Worm (Caenorhabditis elegans) whole organism, mixed stage, embryonic: ENCODE data around the gene hpo-15.

ENCODE experiments used
- M03D4.4 ChIP-seq: sonication (generic microtip); optimal IDR thresholded peaks from 2 replicates; lab custom pipeline; 2017; ENCODE audit warnings: mild to moderate bottlenecking, missing genetic modification characterization, missing compliant biosample characterization
- ham-2 ChIP-seq: fragments of 200-800 bp; sonication (Bioruptor generic); optimal IDR thresholded peaks from 2 replicates; lab custom pipeline; 2018; ENCODE audit warnings: mild to moderate bottlenecking, missing genetic modification characterization, missing compliant biosample characterization
- lin-32 ChIP-seq: fragments of 200-800 bp; sonication (Bioruptor generic); optimal IDR thresholded peaks from 2 replicates; lab custom pipeline; 2018; ENCODE audit warnings: mild to moderate bottlenecking, missing genetic modification characterization, missing compliant biosample characterization
- sem-2 ChIP-seq: fragments of 200-800 bp; sonication (Bioruptor generic); optimal IDR thresholded peaks from 2 replicates; lab custom pipeline; 2018; ENCODE audit warnings: mild to moderate bottlenecking, missing genetic modification characterization, missing compliant biosample characterization
- sptf-1 ChIP-seq: sonication (generic microtip); optimal IDR thresholded peaks from 2 replicates; lab custom pipeline; 2017; ENCODE audit warnings: mild to moderate bottlenecking, missing genetic modification characterization, moderate library complexity, missing compliant biosample characterization
- tbx-8 ChIP-seq: fragments of 200-800 bp; sonication (Bioruptor generic); optimal IDR thresholded peaks from 2 replicates; lab custom pipeline; 2018; ENCODE audit warnings: mild to moderate bottlenecking, missing genetic modification characterization, moderate library complexity, missing compliant biosample characterization
- unc-62 ChIP-seq: fragments of 150-350 bp; optimal IDR thresholded peaks from 2 replicates; lab custom pipeline; 2014; ENCODE audit warnings: missing biosample characterization, missing genetic modification reagents, missing genetic modification characterization
- ztf-11 ChIP-seq: fragments of 150-350 bp; optimal IDR thresholded peaks from 2 replicates; lab custom pipeline; 2014; ENCODE audit warnings: missing biosample characterization, missing genetic modification characterization

ce11 chrV:5538500-5538899 is 24.9 kb upstream of the hpo-15 start, which contains the start of gene cft-1:
- no peak for TF ChIP-seq lin-32 (GFP tag; lab: Kevin White, UChicago)
- TF ChIP-seq ztf-11 (tag; lab: Kevin White, UChicago), result no peak
- no peak for TF ChIP-seq sem-2 (GFP tag; lab: Kevin White, UChicago)
- TF ChIP-seq tbx-8, result no peak
- no peak for TF ChIP-seq sptf-1 (tag; lab: Kevin White, UChicago)
- TF ChIP-seq ham-2 (GFP tag; lab: Kevin White, UChicago), result no peak
- no peak for TF ChIP-seq M03D4.4 (tag; lab: Kevin White, UChicago)
- no peak for TF ChIP-seq unc-62 (GFP tag; lab: Kevin White, UChicago)
